Fruit fly (Drosophila melanogaster) whole organism, embryonic: ENCODE measurements around the gene CG13127.

Source experiments
- CG1024 ChIP-seq: fragments of 200-800 bp; sonication (Bioruptor generic); IDR thresholded peaks from 2 replicates; pipeline ENCODE4 v1.3.6; 2022; ENCODE audit warnings: missing biosample characterization, missing genetic modification characterization
- Tbp ChIP-seq: fragments of >200 bp; optimal IDR thresholded peaks from 2 replicates; lab custom pipeline; 2018; ENCODE audit warnings: missing biosample characterization, missing genetic modification characterization
- fru ChIP-seq: fragments of >200 bp; optimal IDR thresholded peaks from 2 replicates; lab custom pipeline; 2017
- unpg ChIP-seq: fragments of 200-800 bp; sonication (Bioruptor generic); optimal IDR thresholded peaks from 3 replicates; lab custom pipeline; 2018; ENCODE audit warnings: missing biosample characterization, mild to moderate bottlenecking, missing genetic modification characterization, moderate library complexity

DNA sequence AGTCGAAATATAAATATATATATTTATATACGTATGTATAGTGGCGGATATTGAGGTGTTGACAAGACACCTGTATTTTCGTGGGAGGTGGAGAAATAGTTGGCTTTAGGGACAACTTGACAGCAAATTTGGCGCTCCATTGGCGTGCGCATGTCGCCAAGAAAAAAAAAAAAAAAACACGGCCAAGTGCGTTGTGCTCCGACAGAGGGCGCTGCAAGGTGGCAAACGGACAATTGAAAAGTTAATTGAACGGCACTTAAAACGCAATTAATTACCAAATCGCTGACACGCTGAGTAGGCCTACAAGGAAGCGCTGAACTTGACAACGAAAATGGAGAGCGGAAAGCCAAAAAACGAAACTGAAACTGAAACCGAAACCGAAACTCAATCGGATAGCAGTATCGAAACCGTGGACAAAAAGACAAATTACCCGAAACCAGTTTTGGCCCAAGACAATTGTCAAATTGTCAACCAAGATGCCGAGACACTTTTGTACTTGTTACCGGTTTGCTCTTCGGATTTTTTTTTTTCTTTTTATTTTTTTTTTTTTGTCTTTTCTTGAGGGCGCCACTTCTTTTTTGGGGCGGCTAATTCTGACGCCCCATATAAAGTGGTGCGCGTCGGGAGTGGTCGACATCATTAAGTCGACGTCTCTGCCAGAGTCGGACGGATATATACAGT, 27.2 kb downstream of the CG13127 start, which contains the start of gene Cpr31A:
- no peak for TF ChIP-seq fru (lab: Kevin White, UChicago)
- TF ChIP-seq CG1024 (GFP tag; lab: Robert Waterston, UW) = no peak
- TF ChIP-seq Tbp (GFP tag; lab: Kevin White, UChicago) = no peak
- TF ChIP-seq unpg = no peak
